Fruit fly (Drosophila melanogaster) whole organism, adult: Measurements from ENCODE around the gene Polr1C.
A peak's percentile ranks its signal among the peaks of the same experiment; 100 is the strongest.

Source experiments
- CG11617 ChIP-seq: fragments of 200-800 bp; sonication (Bioruptor generic); optimal IDR thresholded peaks from 2 replicates; lab custom pipeline; 2017; ENCODE audit warnings: mild to moderate bottlenecking, missing biosample characterization, missing genetic modification reagents, missing genetic modification characterization
- CG12768 ChIP-seq: fragments of 200-800 bp; sonication (Bioruptor generic); optimal IDR thresholded peaks from 2 replicates; lab custom pipeline; 2017; ENCODE audit warnings: missing biosample characterization, missing genetic modification characterization, mild to moderate bottlenecking, moderate library complexity, missing genetic modification reagents
- CG14711 ChIP-seq: fragments of 200-800 bp; sonication (Bioruptor generic); optimal IDR thresholded peaks from 2 replicates; lab custom pipeline; 2018; ENCODE audit warnings: missing biosample characterization, mild to moderate bottlenecking, missing genetic modification characterization, moderate library complexity
- CG1620 ChIP-seq: fragments of 200-800 bp; sonication (Bioruptor generic); optimal IDR thresholded peaks from 2 replicates; lab custom pipeline; 2016; ENCODE audit warnings: missing biosample characterization, missing genetic modification characterization
- CG33017 ChIP-seq: fragments of 200-800 bp; sonication (Bioruptor generic); optimal IDR thresholded peaks from 2 replicates; lab custom pipeline; 2018; ENCODE audit warnings: missing biosample characterization, mild to moderate bottlenecking, missing genetic modification characterization, moderate library complexity
- CG5204 ChIP-seq: fragments of 200-800 bp; sonication (Bioruptor generic); optimal IDR thresholded peaks from 2 replicates; lab custom pipeline; 2016; ENCODE audit warnings: missing biosample characterization, missing genetic modification characterization
- CG7045 ChIP-seq: fragments of 200-800 bp; sonication (Bioruptor generic); optimal IDR thresholded peaks from 2 replicates; lab custom pipeline; 2017; ENCODE audit warnings: missing biosample characterization, mild to moderate bottlenecking, missing genetic modification characterization
- CG7101 ChIP-seq: fragments of 200-800 bp; sonication (Bioruptor generic); optimal IDR thresholded peaks from 2 replicates; lab custom pipeline; 2018; ENCODE audit warnings: missing biosample characterization, mild to moderate bottlenecking, missing genetic modification characterization, moderate library complexity
- Clk ChIP-seq: fragments of 200-800 bp; sonication (Bioruptor generic); optimal IDR thresholded peaks from 2 replicates; lab custom pipeline; 2017; ENCODE audit warnings: missing biosample characterization, missing genetic modification characterization
- Crg-1 ChIP-seq: fragments of 200-800 bp; sonication (Bioruptor generic); optimal IDR thresholded peaks from 2 replicates; lab custom pipeline; 2016; ENCODE audit warnings: missing biosample characterization, missing genetic modification characterization
- Hr96 ChIP-seq: fragments of 200-800 bp; sonication (Bioruptor generic); optimal IDR thresholded peaks from 2 replicates; lab custom pipeline; 2016; ENCODE audit warnings: missing biosample characterization, missing genetic modification characterization
- Mnt ChIP-seq: fragments of 200-800 bp; sonication (Bioruptor generic); optimal IDR thresholded peaks from 2 replicates; lab custom pipeline; 2016; ENCODE audit warnings: missing biosample characterization, mild to moderate bottlenecking, missing genetic modification characterization
- bab1 ChIP-seq: fragments of 200-800 bp; sonication (Bioruptor generic); optimal IDR thresholded peaks from 3 replicates; lab custom pipeline; 2019; ENCODE audit warnings: missing biosample characterization, mild to moderate bottlenecking, missing genetic modification characterization, moderate library complexity
- cic ChIP-seq: fragments of 200-800 bp; sonication (Bioruptor generic); optimal IDR thresholded peaks from 2 replicates; lab custom pipeline; 2017; ENCODE audit warnings: missing biosample characterization, mild to moderate bottlenecking, missing genetic modification characterization, moderate library complexity
- cnc ChIP-seq, 2 experiments: fragments of >200 bp; optimal IDR thresholded peaks; 2 replicates each; lab custom pipeline; 2017
- kay ChIP-seq: fragments of 200-800 bp; sonication (Bioruptor generic); peaks from one replicate; lab custom pipeline; 2016; ENCODE audit warnings: missing biosample characterization, missing genetic modification characterization, borderline replicate concordance
- ovo ChIP-seq: fragments of 200-800 bp; sonication (Bioruptor generic); optimal IDR thresholded peaks from 2 replicates; lab custom pipeline; 2016; ENCODE audit warnings: missing biosample characterization, missing genetic modification characterization
- pad ChIP-seq: fragments of 200-800 bp; sonication (Bioruptor generic); optimal IDR thresholded peaks from 3 replicates; lab custom pipeline; 2017; ENCODE audit warnings: missing biosample characterization, missing genetic modification characterization, mild to moderate bottlenecking, moderate library complexity, missing genetic modification reagents
- tj ChIP-seq: fragments of 200-800 bp; sonication (Bioruptor generic); optimal IDR thresholded peaks from 3 replicates; lab custom pipeline; 2017; ENCODE audit warnings: missing biosample characterization, mild to moderate bottlenecking, missing genetic modification characterization, moderate library complexity
- toe ChIP-seq: fragments of 200-800 bp; sonication (Bioruptor generic); optimal IDR thresholded peaks from 2 replicates; lab custom pipeline; 2016; ENCODE audit warnings: missing biosample characterization, missing genetic modification characterization

The Polr1C gene

dm6 chr2L:4958111-4958510 lies 10.7 kb upstream of the Polr1C start, which contains the start of gene CG34124:
Gene CG34124 (plus strand): TSS chr2L:4958411.
- TF ChIP-seq Crg-1 (GFP tag; lab: Kevin White, UChicago) (no peak), Clk (GFP tag; lab: Kevin White, UChicago) (no peak), Hr96 (GFP tag; lab: Kevin White, UChicago) (no peak), bab1 (GFP tag; lab: Kevin White, UChicago) (no peak), CG1620 (no peak), tj (no peak), CG14711 (tag; lab: Kevin White, UChicago) (no peak), toe (GFP tag; lab: Kevin White, UChicago) (no peak)

dm6 chr2L:4965420-4965819 lies 3.4 kb upstream of the Polr1C start, which contains the start of gene CG34125:
Gene CG34125 (plus strand): TSS chr2L:4965673.
- TF ChIP-seq CG11617 (GFP tag; lab: Kevin White, UChicago), result peak; percentile 52
- peak; percentile 13 for TF ChIP-seq bab1 (GFP tag; lab: Kevin White, UChicago)
- TF ChIP-seq Clk (GFP tag; lab: Kevin White, UChicago), result peak; percentile 2
- TF ChIP-seq kay (GFP tag; lab: Kevin White, UChicago), result no peak
- TF ChIP-seq CG7045, result no peak
- no peak for TF ChIP-seq Crg-1 (GFP tag; lab: Kevin White, UChicago)
- no peak for TF ChIP-seq toe (GFP tag; lab: Kevin White, UChicago)
- no peak for TF ChIP-seq cic (GFP tag; lab: Kevin White, UChicago)
- peak; percentile 53 for TF ChIP-seq CG12768
- TF ChIP-seq CG5204 (GFP tag; lab: Kevin White, UChicago), result no peak
- peak; percentile 24 for TF ChIP-seq CG1620
- TF ChIP-seq ovo (GFP tag; lab: Kevin White, UChicago), result no peak
- peak; percentile 27 for TF ChIP-seq CG7101
- no peak for TF ChIP-seq pad
- TF ChIP-seq CG14711 (tag; lab: Kevin White, UChicago), result peak; percentile 96
- TF ChIP-seq Mnt (GFP tag; lab: Kevin White, UChicago), result no peak
- TF ChIP-seq tj, result peak; percentile 3

dm6 chr2L:4965923-4966322 lies 2.9 kb upstream of the Polr1C start:
- TF ChIP-seq Crg-1 (GFP tag; lab: Kevin White, UChicago) (no peak), ovo (GFP tag; lab: Kevin White, UChicago) (no peak), pad (no peak), Mnt (GFP tag; lab: Kevin White, UChicago) (no peak), CG5204 (GFP tag; lab: Kevin White, UChicago) (no peak), CG11617 (GFP tag; lab: Kevin White, UChicago) (no peak), CG33017 (no peak), tj (no peak), bab1 (GFP tag; lab: Kevin White, UChicago) (no peak), kay (GFP tag; lab: Kevin White, UChicago) (no peak), toe (GFP tag; lab: Kevin White, UChicago) (no peak), CG14711 (tag; lab: Kevin White, UChicago) (no peak), Hr96 (GFP tag; lab: Kevin White, UChicago) (no peak), cic (GFP tag; lab: Kevin White, UChicago) (no peak), CG1620 (no peak), CG7101 (no peak), CG12768 (no peak), Clk (GFP tag; lab: Kevin White, UChicago) (no peak), cnc (optimal IDR thresholded peaks at IDR 0.05; lab: Kevin White, UChicago) (no peak)

dm6 chr2L:4967511-4967910 lies 1.3 kb upstream of the Polr1C start, which contains the start of gene eIF3i:
Gene eIF3i (minus strand): TSS chr2L:4967775.
- TF ChIP-seq CG1620 (no peak), Mnt (GFP tag; lab: Kevin White, UChicago) (peak; percentile 50)

- TF ChIP-seq CG14711 (tag; lab: Kevin White, UChicago), result peak; percentile 66
- TF ChIP-seq Mnt (GFP tag; lab: Kevin White, UChicago), result peak; percentile 72
- TF ChIP-seq CG12768, result no peak
- peak; percentile 19 for TF ChIP-seq CG11617 (GFP tag; lab: Kevin White, UChicago)
- peak; percentile 74 for TF ChIP-seq bab1 (GFP tag; lab: Kevin White, UChicago)
- peak; percentile 14 for TF ChIP-seq tj
- TF ChIP-seq cic (GFP tag; lab: Kevin White, UChicago), result peak; percentile 46
- peak; percentile 25 for TF ChIP-seq CG7101
- TF ChIP-seq toe (GFP tag; lab: Kevin White, UChicago), result no peak
- TF ChIP-seq Hr96 (GFP tag; lab: Kevin White, UChicago), result no peak
- TF ChIP-seq Crg-1 (GFP tag; lab: Kevin White, UChicago), result peak; percentile 29
- no peak for TF ChIP-seq CG33017
- TF ChIP-seq kay (GFP tag; lab: Kevin White, UChicago), result no peak
- peak; percentile 50 for TF ChIP-seq CG1620
- TF ChIP-seq pad, result peak; percentile 26
- TF ChIP-seq ovo (GFP tag; lab: Kevin White, UChicago), result no peak
These were observed 2.6 kb downstream of the Polr1C start, which contains the start of gene CG14043 for dm6 chr2L:4971329-4971798. Gene CG14043 (plus strand): TSS chr2L:4971702.

dm6 chr2L:4973731-4974415 lies 5.1 kb downstream of the Polr1C start, which contains the start of gene mRpL28:
Gene mRpL28 (plus strand): TSS chr2L:4973976.
- TF ChIP-seq Mnt (GFP tag; lab: Kevin White, UChicago) (peak; percentile 44), kay (GFP tag; lab: Kevin White, UChicago) (no peak), tj (peak; percentile 2), CG1620 (no peak), cnc (optimal IDR thresholded peaks at IDR 0.05; lab: Kevin White, UChicago) (no peak), Clk (GFP tag; lab: Kevin White, UChicago) (no peak), CG7045 (no peak), CG7101 (peak; percentile 15), ovo (GFP tag; lab: Kevin White, UChicago) (no peak), CG33017 (no peak), CG12768 (no peak), CG14711 (tag; lab: Kevin White, UChicago) (peak; percentile 94), CG11617 (GFP tag; lab: Kevin White, UChicago) (peak; percentile 11), Crg-1 (GFP tag; lab: Kevin White, UChicago) (no peak), toe (GFP tag; lab: Kevin White, UChicago) (no peak), cic (GFP tag; lab: Kevin White, UChicago) (no peak), pad (no peak), CG5204 (GFP tag; lab: Kevin White, UChicago) (no peak), Hr96 (GFP tag; lab: Kevin White, UChicago) (no peak), bab1 (GFP tag; lab: Kevin White, UChicago) (peak; percentile 65)
